Worm (Caenorhabditis elegans): Measurements from ENCODE around the gene M02E1.1.
"Not testable (repeated sequence)": the region's sequence is repeated elsewhere in the genome, so short reads cannot be mapped to it uniquely, and the experiment has no call there.

ce11 chrX:351398-351797, 25.5 kb downstream of the M02E1.1 start:
- TF ChIP-seq med-1 (GFP tag; optimal IDR thresholded peaks at IDR 0.05; ENCODE audit: insufficient read depth), result not testable (repeated sequence)
- TF ChIP-seq flt-1 (GFP tag; IDR thresholded peaks at IDR 0.05), result peak; percentile 96
- TF ChIP-seq klf-2 (GFP tag; conservative IDR thresholded peaks at IDR 0.05), result peak; percentile 82
- peak; percentile 79 for TF ChIP-seq T22C8.4 (GFP tag; IDR thresholded peaks at IDR 0.05)
- TF ChIP-seq ztf-23 (GFP tag; IDR thresholded peaks at IDR 0.05), result peak; percentile 89
